Worm (Caenorhabditis elegans): ENCODE data around the gene ins-21.

The ins-21 gene

ce11 chrIII:10023452-10023851 lies at the start of gene ins-21:
Gene ins-21, plus strand, starts transcription at chrIII:10023752.
- no peak for TF ChIP-seq ceh-16 (tag; optimal IDR thresholded peaks at IDR 0.05)
- no peak for TF ChIP-seq elt-2 (tag; optimal IDR thresholded peaks at IDR 0.05)
- TF ChIP-seq ceh-9 (tag; optimal IDR thresholded peaks at IDR 0.05), result no peak

- no peak for TF ChIP-seq jun-1 (tag; optimal IDR thresholded peaks at IDR 0.05)
- no peak for TF ChIP-seq nhr-23 (tag; optimal IDR thresholded peaks at IDR 0.05)
- TF ChIP-seq ceh-28 (tag; optimal IDR thresholded peaks at IDR 0.05), result no peak
- no peak for TF ChIP-seq fkh-2 (tag; optimal IDR thresholded peaks at IDR 0.05)
- no peak for TF ChIP-seq hmg-11 (tag; optimal IDR thresholded peaks at IDR 0.05)
- TF ChIP-seq fkh-10 (GFP tag; optimal IDR thresholded peaks at IDR 0.05), result no peak
- TF ChIP-seq elt-2 (tag; optimal IDR thresholded peaks at IDR 0.05), result no peak
- TF ChIP-seq tbx-2 (tag; optimal IDR thresholded peaks at IDR 0.05), result no peak
- TF ChIP-seq snpc-4 (tag; optimal IDR thresholded peaks at IDR 0.05), result no peak
- TF ChIP-seq mml-1 (tag; optimal IDR thresholded peaks at IDR 0.05), result no peak
- TF ChIP-seq nhr-43 (tag; optimal IDR thresholded peaks at IDR 0.05; ENCODE audit: poor library complexity, severe bottlenecking), result no peak
- no peak for TF ChIP-seq pha-4 (tag; optimal IDR thresholded peaks at IDR 0.05)
- TF ChIP-seq nhr-77 (tag; optimal IDR thresholded peaks at IDR 0.05), result no peak
- TF ChIP-seq nhr-25 (tag; optimal IDR thresholded peaks at IDR 0.05), result no peak
Measured at ce11 chrIII:9973765-9974164, 49.8 kb upstream of the ins-21 start, which contains the start of gene R10E12.2. Gene R10E12.2, minus strand, starts transcription at chrIII:9973865.

ce11 chrIII:9982119-9982642 lies 41.4 kb upstream of the ins-21 start:
- TF ChIP-seq egl-5 (tag; optimal IDR thresholded peaks at IDR 0.05) (peak; percentile 8), fos-1 (tag; optimal IDR thresholded peaks at IDR 0.05) (no peak)

ce11 chrIII:9984604-9985003 lies 38.9 kb upstream of the ins-21 start:
- TF ChIP-seq mml-1 (tag; optimal IDR thresholded peaks at IDR 0.05) (no peak), nhr-43 (tag; optimal IDR thresholded peaks at IDR 0.05; ENCODE audit: poor library complexity, severe bottlenecking) (no peak), nhr-237 (tag; optimal IDR thresholded peaks at IDR 0.05) (no peak), ceh-16 (tag; optimal IDR thresholded peaks at IDR 0.05) (no peak), eor-1 (tag; optimal IDR thresholded peaks at IDR 0.05) (no peak), nhr-11 (tag; optimal IDR thresholded peaks at IDR 0.05) (no peak), nfya-1 (tag; optimal IDR thresholded peaks at IDR 0.05; ENCODE audit: insufficient read depth) (no peak), sea-2 (GFP tag; optimal IDR thresholded peaks at IDR 0.05) (no peak), ZK546.5 (tag; optimal IDR thresholded peaks at IDR 0.05) (no peak), egl-5 (tag; optimal IDR thresholded peaks at IDR 0.05) (no peak), fkh-2 (tag; optimal IDR thresholded peaks at IDR 0.05) (no peak), ceh-28 (tag; optimal IDR thresholded peaks at IDR 0.05) (no peak), unc-39 (tag; optimal IDR thresholded peaks at IDR 0.05) (no peak), nhr-67 (tag; optimal IDR thresholded peaks at IDR 0.05) (no peak), ama-1 (optimal IDR thresholded peaks at IDR 0.05) (no peak), snpc-4 (tag; optimal IDR thresholded peaks at IDR 0.05) (no peak), R02D3.7 (tag; optimal IDR thresholded peaks at IDR 0.05) (no peak), aly-2 (tag; optimal IDR thresholded peaks at IDR 0.05) (no peak), hmg-11 (tag; optimal IDR thresholded peaks at IDR 0.05) (no peak)

ce11 chrIII:9985542-9985941 lies 38.0 kb upstream of the ins-21 start:
- TF ChIP-seq nhr-237 (tag; optimal IDR thresholded peaks at IDR 0.05) (no peak), nhr-12 (tag; optimal IDR thresholded peaks at IDR 0.05) (no peak), eor-1 (tag; optimal IDR thresholded peaks at IDR 0.05) (no peak), nhr-67 (tag; optimal IDR thresholded peaks at IDR 0.05) (no peak), snpc-4 (tag; optimal IDR thresholded peaks at IDR 0.05) (no peak), ceh-28 (tag; optimal IDR thresholded peaks at IDR 0.05) (no peak), fkh-2 (tag; optimal IDR thresholded peaks at IDR 0.05) (no peak), aly-2 (tag; optimal IDR thresholded peaks at IDR 0.05) (no peak), nhr-25 (tag; optimal IDR thresholded peaks at IDR 0.05) (no peak), elt-1 (tag; optimal IDR thresholded peaks at IDR 0.05) (no peak), pha-4 (tag; optimal IDR thresholded peaks at IDR 0.05) (no peak)

- TF ChIP-seq egl-27 (tag; optimal IDR thresholded peaks at IDR 0.05) (no peak), lin-15B (tag; optimal IDR thresholded peaks at IDR 0.05) (no peak), egl-5 (tag; optimal IDR thresholded peaks at IDR 0.05) (peak; percentile 38), lin-39 (tag; optimal IDR thresholded peaks at IDR 0.05) (peak; percentile 5), ceh-9 (tag; optimal IDR thresholded peaks at IDR 0.05) (no peak), mml-1 (tag; optimal IDR thresholded peaks at IDR 0.05) (no peak)
Measured at ce11 chrIII:9986827-9987429, 36.6 kb upstream of the ins-21 start, which contains the start of gene C05B5.12. Gene C05B5.12, plus strand, starts transcription at chrIII:9987379.
